Worm (Caenorhabditis elegans) whole organism, L4 larva: ENCODE measurements around the gene Y54G2A.48.

Experiments
- nhr-25 ChIP-seq: sonication (generic microtip); optimal IDR thresholded peaks from 2 replicates; lab custom pipeline; 2017; ENCODE audit warnings: missing genetic modification characterization, mild to moderate bottlenecking, missing compliant biosample characterization, antibody characterized with exemption, moderate library complexity, borderline replicate concordance; ENCODE audit not compliant: insufficient read depth
- pha-4 ChIP-seq, 2 experiments: fragments of 150-350 bp in 1 of 2; fragments of 200-800 bp in 1 of 2; sonication (Bioruptor generic) in 1 of 2; IDR thresholded peaks in 1 of 2; optimal IDR thresholded peaks in 1 of 2; 2 replicates each; pipeline versions ENCODE4 v1.3.6 to Lab custom; 2014 to 2022; ENCODE audit warnings: missing genetic modification characterization in 2 of 2, missing genetic modification reagents in 2 of 2, missing biosample characterization in 1 of 2, missing compliant biosample characterization in 1 of 2

DNA sequence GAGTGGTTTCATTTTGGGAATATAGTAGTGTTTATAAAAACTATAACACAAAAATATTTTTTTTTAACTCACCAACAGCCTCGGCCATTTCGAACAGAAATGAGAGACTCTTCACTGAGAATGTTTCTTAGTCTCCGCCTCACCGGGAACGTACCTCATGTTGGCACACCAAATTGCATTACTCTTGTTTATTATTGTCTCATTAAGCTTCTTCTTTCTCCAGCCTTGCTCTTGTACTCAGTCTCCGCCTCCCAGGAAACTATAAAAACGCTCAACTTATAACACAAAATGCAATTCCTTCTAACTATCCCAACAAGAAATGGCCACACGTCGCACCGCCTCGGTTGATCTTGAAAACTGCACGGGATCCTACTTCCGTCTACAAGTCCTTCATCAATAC lies at the start of gene Y54G2A.48, which contains the start of gene pudl-1:
- TF ChIP-seq pha-4 (GFP tag; IDR thresholded peaks at IDR 0.05; lab: Robert Waterston, UW): no peak
- TF ChIP-seq pha-4 (tag; optimal IDR thresholded peaks at IDR 0.05; lab: Kevin White, UChicago): no peak
- TF ChIP-seq nhr-25 (tag; lab: Kevin White, UChicago): no peak
